Worm (Caenorhabditis elegans) whole organism, L4 larva: Measurements from ENCODE around the gene ctsa-1.2.
A peak's percentile ranks its signal among the peaks of the same experiment; 100 is the strongest.

Experiments
- D1046.2 ChIP-seq: fragments of 200-800 bp; sonication (Bioruptor generic); IDR thresholded peaks from 2 replicates; pipeline ENCODE4 v1.3.6; 2022; ENCODE audit warnings: missing genetic modification characterization, missing compliant biosample characterization
- F44E2.7 ChIP-seq: fragments of 200-800 bp; sonication (Bioruptor generic); IDR thresholded peaks from 2 replicates; pipeline ENCODE4 v2.1.2; 2022; ENCODE audit warnings: missing genetic modification characterization, missing compliant biosample characterization
- F49E8.2 ChIP-seq: sonication (generic microtip); optimal IDR thresholded peaks from 2 replicates; lab custom pipeline; 2016; ENCODE audit warnings: missing compliant biosample characterization, mild to moderate bottlenecking, missing genetic modification characterization, borderline replicate concordance
- T20F7.1 ChIP-seq: fragments of 200-800 bp; sonication (Bioruptor generic); optimal IDR thresholded peaks from 2 replicates; lab custom pipeline; 2018; ENCODE audit warnings: mild to moderate bottlenecking, missing genetic modification characterization, missing compliant biosample characterization
- Y48G9A.11 ChIP-seq: fragments of 200-800 bp; sonication (Bioruptor generic); IDR thresholded peaks from 2 replicates; pipeline ENCODE4 v1.3.6; 2022; ENCODE audit warnings: missing genetic modification reagents, missing genetic modification characterization, missing compliant biosample characterization
- ZK337.2 ChIP-seq: fragments of 200-800 bp; sonication (Bioruptor generic); IDR thresholded peaks from 2 replicates; pipeline ENCODE4 v1.3.6; 2022; ENCODE audit warnings: missing genetic modification reagents, missing genetic modification characterization, missing compliant biosample characterization
- aha-1 ChIP-seq: fragments of 150-350 bp; peaks from one replicate; lab custom pipeline; 2014; ENCODE audit warnings: missing biosample characterization, missing genetic modification characterization
- aly-2 ChIP-seq: sonication (generic microtip); optimal IDR thresholded peaks from 2 replicates; lab custom pipeline; 2018; ENCODE audit warnings: missing biosample characterization, missing genetic modification characterization
- ama-1 ChIP-seq: fragments of 150-350 bp; optimal IDR thresholded peaks from 2 replicates; lab custom pipeline; 2014; ENCODE audit warnings: inconsistent platforms, mixed read lengths
- arid-1 ChIP-seq: fragments of 200-800 bp; sonication (Bioruptor generic); conservative IDR thresholded peaks from 2 replicates; pipeline ENCODE4 v1.3.6; 2022; ENCODE audit warnings: missing genetic modification reagents, missing genetic modification characterization, missing compliant biosample characterization
- attf-4 ChIP-seq: sonication (generic microtip); optimal IDR thresholded peaks from 3 replicates; lab custom pipeline; 2017; ENCODE audit warnings: missing biosample characterization, missing genetic modification characterization
- ceh-28 ChIP-seq: fragments of 150-350 bp; optimal IDR thresholded peaks from 2 replicates; lab custom pipeline; 2014; ENCODE audit warnings: missing biosample characterization, missing genetic modification reagents, missing genetic modification characterization
- ceh-62 ChIP-seq: sonication (generic microtip); optimal IDR thresholded peaks from 2 replicates; lab custom pipeline; 2017; ENCODE audit warnings: missing biosample characterization, missing genetic modification characterization
- ceh-82 ChIP-seq: sonication (generic microtip); optimal IDR thresholded peaks from 2 replicates; lab custom pipeline; 2017; ENCODE audit warnings: missing biosample characterization, missing genetic modification characterization
- cey-2 ChIP-seq: sonication (generic microtip); optimal IDR thresholded peaks from 3 replicates; lab custom pipeline; 2017; ENCODE audit warnings: missing genetic modification characterization, mild to moderate bottlenecking, missing compliant biosample characterization, antibody characterized with exemption, borderline replicate concordance; ENCODE audit not compliant: insufficient read depth
- daf-16 ChIP-seq, 3 experiments: sonication (generic microtip); optimal IDR thresholded peaks; 2 replicates each; lab custom pipeline; 2016 to 2017; ENCODE audit warnings: missing genetic modification characterization in 3 of 3, missing genetic modification reagents in 3 of 3, mild to moderate bottlenecking in 2 of 3, missing compliant biosample characterization in 2 of 3, missing biosample characterization in 1 of 3, moderate library complexity in 1 of 3
- daf-19 ChIP-seq: fragments of 200-800 bp; sonication (Bioruptor generic); conservative IDR thresholded peaks from 2 replicates; pipeline ENCODE4 v1.3.6; 2022; ENCODE audit warnings: missing genetic modification characterization, missing compliant biosample characterization
- dmd-6 ChIP-seq: fragments of 200-800 bp; sonication (Bioruptor generic); IDR thresholded peaks from 2 replicates; pipeline ENCODE4 v1.3.6; 2022; ENCODE audit warnings: missing genetic modification reagents, missing genetic modification characterization, missing compliant biosample characterization
- dmd-8 ChIP-seq: fragments of 200-800 bp; sonication (Bioruptor generic); IDR thresholded peaks from 2 replicates; pipeline ENCODE4 v1.3.6; 2022; ENCODE audit warnings: missing genetic modification characterization, missing compliant biosample characterization
- dve-1 ChIP-seq: sonication (generic microtip); optimal IDR thresholded peaks from 2 replicates; lab custom pipeline; 2017; ENCODE audit warnings: antibody characterized with exemption, mild to moderate bottlenecking, missing genetic modification characterization, missing compliant biosample characterization; ENCODE audit not compliant: insufficient read depth
- egl-43 ChIP-seq: fragments of 200-800 bp; sonication (Bioruptor generic); IDR thresholded peaks from 2 replicates; pipeline ENCODE4 v1.3.6; 2022; ENCODE audit warnings: missing genetic modification reagents, missing genetic modification characterization, missing compliant biosample characterization
- hif-1 ChIP-seq, 2 experiments: sonication (generic microtip); optimal IDR thresholded peaks; 2 replicates each; lab custom pipeline; 2016 to 2017; ENCODE audit warnings: missing compliant biosample characterization in 2 of 2, missing genetic modification characterization in 2 of 2, missing genetic modification reagents in 2 of 2, missing genotype in 2 of 2, mild to moderate bottlenecking in 1 of 2
- hlh-30 ChIP-seq: sonication (generic microtip); optimal IDR thresholded peaks from 2 replicates; lab custom pipeline; 2017; ENCODE audit warnings: antibody characterized with exemption, mild to moderate bottlenecking, missing genetic modification characterization, missing compliant biosample characterization; ENCODE audit not compliant: insufficient read depth
- lim-7 ChIP-seq: fragments of 200-800 bp; sonication (Bioruptor generic); IDR thresholded peaks from 2 replicates; pipeline ENCODE4 v1.3.6; 2022; ENCODE audit warnings: missing genetic modification characterization, missing compliant biosample characterization
- lsy-2 ChIP-seq, 2 experiments: fragments of 150-350 bp in 1 of 2; sonication (generic microtip) in 1 of 2; optimal IDR thresholded peaks; 2 replicates each; lab custom pipeline; 2014 to 2017; ENCODE audit warnings: missing biosample characterization in 2 of 2, missing genetic modification characterization in 2 of 2
- madf-5 ChIP-seq, 2 experiments: fragments of 200-800 bp; sonication (Bioruptor generic); IDR thresholded peaks; 2 replicates each; pipeline ENCODE4 v1.3.6; 2022; ENCODE audit warnings: missing compliant biosample characterization in 2 of 2, missing genetic modification characterization in 2 of 2
- mdl-1 ChIP-seq, 2 experiments: fragments of 150-350 bp in 1 of 2; sonication (generic microtip) in 1 of 2; optimal IDR thresholded peaks; 2 replicates each; lab custom pipeline; 2014 to 2017; ENCODE audit warnings: missing biosample characterization in 2 of 2, missing genetic modification characterization in 2 of 2
- mdt-29 ChIP-seq: fragments of 200-800 bp; sonication (Bioruptor generic); IDR thresholded peaks from 2 replicates; pipeline ENCODE4 v1.3.6; 2022; ENCODE audit warnings: missing genetic modification reagents, missing genetic modification characterization, missing compliant biosample characterization
- mxl-2 ChIP-seq: fragments of 200-800 bp; sonication (Bioruptor generic); conservative IDR thresholded peaks from 2 replicates; pipeline ENCODE4 v1.3.6; 2022; ENCODE audit warnings: missing genetic modification reagents, missing genetic modification characterization, missing compliant biosample characterization
- nhr-102 ChIP-seq: sonication (generic microtip); optimal IDR thresholded peaks from 2 replicates; lab custom pipeline; 2016; ENCODE audit warnings: mild to moderate bottlenecking, missing genetic modification characterization, moderate library complexity, missing compliant biosample characterization
- nhr-11 ChIP-seq: fragments of 150-350 bp; optimal IDR thresholded peaks from 2 replicates; lab custom pipeline; 2014; ENCODE audit warnings: missing biosample characterization, missing genetic modification characterization
- nhr-25 ChIP-seq: sonication (generic microtip); optimal IDR thresholded peaks from 2 replicates; lab custom pipeline; 2017; ENCODE audit warnings: missing genetic modification characterization, mild to moderate bottlenecking, missing compliant biosample characterization, antibody characterized with exemption, moderate library complexity, borderline replicate concordance; ENCODE audit not compliant: insufficient read depth
- nhr-28 ChIP-seq: fragments of 150-350 bp; optimal IDR thresholded peaks from 2 replicates; lab custom pipeline; 2014; ENCODE audit warnings: missing biosample characterization, missing genetic modification characterization
- nhr-41 ChIP-seq: fragments of 200-800 bp; sonication (Bioruptor generic); IDR thresholded peaks from 2 replicates; pipeline ENCODE4 v1.3.6; 2022; ENCODE audit warnings: missing genetic modification reagents, missing genetic modification characterization, missing compliant biosample characterization
- nhr-42 ChIP-seq: fragments of 200-800 bp; sonication (Bioruptor generic); IDR thresholded peaks from 2 replicates; pipeline ENCODE4 v1.3.6; 2022; ENCODE audit warnings: missing genetic modification characterization, missing compliant biosample characterization
- nhr-48 ChIP-seq: sonication (generic microtip); optimal IDR thresholded peaks from 2 replicates; lab custom pipeline; 2016; ENCODE audit warnings: mild to moderate bottlenecking, missing genetic modification characterization, missing compliant biosample characterization
- pha-4 ChIP-seq, 2 experiments: fragments of 150-350 bp in 1 of 2; fragments of 200-800 bp in 1 of 2; sonication (Bioruptor generic) in 1 of 2; IDR thresholded peaks in 1 of 2; optimal IDR thresholded peaks in 1 of 2; 2 replicates each; pipeline versions ENCODE4 v1.3.6 to Lab custom; 2014 to 2022; ENCODE audit warnings: missing genetic modification characterization in 2 of 2, missing genetic modification reagents in 2 of 2, missing biosample characterization in 1 of 2, missing compliant biosample characterization in 1 of 2
- php-3 ChIP-seq: fragments of 200-800 bp; sonication (Bioruptor generic); IDR thresholded peaks from 2 replicates; pipeline ENCODE4 v1.3.6; 2022; ENCODE audit warnings: missing genetic modification reagents, missing genetic modification characterization, missing compliant biosample characterization
- pqm-1 ChIP-seq: sonication (generic microtip); optimal IDR thresholded peaks from 2 replicates; lab custom pipeline; 2017; ENCODE audit warnings: missing biosample characterization, missing genetic modification characterization
- rbr-2 ChIP-seq: sonication (generic microtip); optimal IDR thresholded peaks from 2 replicates; lab custom pipeline; 2016; ENCODE audit warnings: missing genotype, missing genetic modification characterization, missing compliant biosample characterization
- saeg-2 ChIP-seq: fragments of 200-800 bp; sonication (Bioruptor generic); IDR thresholded peaks from 2 replicates; pipeline ENCODE4 v1.3.6; 2022; ENCODE audit warnings: missing genetic modification reagents, missing genetic modification characterization, missing compliant biosample characterization
- sdz-12 ChIP-seq: fragments of 200-800 bp; sonication (Bioruptor generic); optimal IDR thresholded peaks from 2 replicates; lab custom pipeline; 2018; ENCODE audit warnings: mild to moderate bottlenecking, missing genetic modification characterization, missing compliant biosample characterization
- set-16 ChIP-seq: fragments of 200-800 bp; sonication (Bioruptor generic); IDR thresholded peaks from 2 replicates; pipeline ENCODE4 v1.3.6; 2022; ENCODE audit warnings: missing genetic modification reagents, missing genetic modification characterization, missing compliant biosample characterization
- skn-1 ChIP-seq: fragments of 150-350 bp; optimal IDR thresholded peaks from 2 replicates; lab custom pipeline; 2014; ENCODE audit warnings: missing biosample characterization, missing genetic modification characterization
- snpc-1.2 ChIP-seq: fragments of 200-800 bp; sonication (Bioruptor generic); IDR thresholded peaks from 2 replicates; pipeline ENCODE4 v1.3.6; 2022; ENCODE audit warnings: missing genetic modification reagents, missing genetic modification characterization, missing compliant biosample characterization
- snpc-4 ChIP-seq: fragments of 150-350 bp; optimal IDR thresholded peaks from 2 replicates; lab custom pipeline; 2014; ENCODE audit warnings: missing biosample characterization, missing genetic modification characterization
- spr-3 ChIP-seq: fragments of 200-800 bp; sonication (Bioruptor generic); optimal IDR thresholded peaks from 2 replicates; lab custom pipeline; 2018; ENCODE audit warnings: mild to moderate bottlenecking, missing genetic modification characterization, missing compliant biosample characterization
- unc-39 ChIP-seq: sonication (generic microtip); optimal IDR thresholded peaks from 2 replicates; lab custom pipeline; 2017; ENCODE audit warnings: missing biosample characterization, missing genetic modification characterization
- zag-1 ChIP-seq: fragments of 150-350 bp; optimal IDR thresholded peaks from 2 replicates; lab custom pipeline; 2014; ENCODE audit warnings: missing biosample characterization, missing genetic modification characterization
- zfp-2 ChIP-seq: sonication (generic microtip); optimal IDR thresholded peaks from 2 replicates; lab custom pipeline; 2016; ENCODE audit warnings: mild to moderate bottlenecking, missing genetic modification characterization, missing compliant biosample characterization
- ztf-11 ChIP-seq: fragments of 150-350 bp; optimal IDR thresholded peaks from 2 replicates; lab custom pipeline; 2014; ENCODE audit warnings: missing biosample characterization, missing genetic modification characterization

Gene ctsa-1.2

DNA sequence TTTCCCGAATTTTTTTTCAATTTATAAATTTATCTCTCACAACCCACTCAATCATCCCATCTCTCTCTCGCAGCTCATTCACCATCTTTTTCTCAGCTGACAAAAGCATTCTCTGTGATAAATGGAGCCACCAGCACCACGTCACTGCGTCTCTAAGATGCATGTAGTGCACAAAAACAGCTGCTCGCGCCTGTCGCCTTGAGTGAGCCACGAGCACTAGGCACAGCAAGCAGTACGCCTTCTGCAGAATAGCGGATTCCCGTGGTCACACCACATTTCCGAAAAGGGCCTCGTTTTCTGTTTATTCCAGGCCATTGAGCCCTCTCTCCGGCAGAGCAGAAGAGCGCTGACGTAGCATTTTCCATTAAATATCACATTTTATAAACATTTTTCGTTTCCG is 25.6 kb upstream of the ctsa-1.2 start, which contains the start of gene F13D12.10 (continued):
- TF ChIP-seq sdz-12 (GFP tag; lab: Kevin White, UChicago): no peak
- no peak for TF ChIP-seq saeg-2 (GFP tag; lab: Robert Waterston, UW)
- TF ChIP-seq arid-1: no peak
- TF ChIP-seq dmd-8 (GFP tag; lab: Robert Waterston, UW): no peak
- TF ChIP-seq set-16 (GFP tag; lab: Robert Waterston, UW): peak; percentile 49
- TF ChIP-seq daf-19 (GFP tag; lab: Robert Waterston, UW): no peak
- TF ChIP-seq lim-7: no peak
- peak in 1 of 2 experiments; percentile 21 for TF ChIP-seq lsy-2 (tag; optimal IDR thresholded peaks at IDR 0.05; lab: Kevin White, UChicago)
- no peak for TF ChIP-seq madf-5 (GFP tag; IDR thresholded peaks at IDR 0.05; lab: Robert Waterston, UW)
- TF ChIP-seq zag-1: no peak
- TF ChIP-seq ceh-82 (tag; lab: Kevin White, UChicago): no peak
- TF ChIP-seq unc-39 (tag; lab: Kevin White, UChicago): no peak
- no peak for TF ChIP-seq skn-1 (tag; lab: Kevin White, UChicago)
- peak; percentile 31 for TF ChIP-seq aha-1
- no peak for TF ChIP-seq rbr-2 (tag; lab: Kevin White, UChicago)
- TF ChIP-seq F49E8.2 (tag; lab: Kevin White, UChicago): no peak
- TF ChIP-seq hlh-30 (tag; lab: Kevin White, UChicago): peak; percentile 62
- no peak for TF ChIP-seq ama-1 (lab: Kevin White, UChicago)
- TF ChIP-seq snpc-1.2 (GFP tag; lab: Robert Waterston, UW): no peak
- TF ChIP-seq nhr-11 (tag; lab: Kevin White, UChicago): peak; percentile 59
- no peak for TF ChIP-seq spr-3 (GFP tag; lab: Kevin White, UChicago)
- TF ChIP-seq egl-43 (GFP tag; lab: Robert Waterston, UW): no peak
- no peak for TF ChIP-seq ZK337.2 (GFP tag; lab: Robert Waterston, UW)
- peak in 1 of 2 experiments; percentile 27 for TF ChIP-seq mdl-1 (tag; optimal IDR thresholded peaks at IDR 0.05; lab: Kevin White, UChicago)
- TF ChIP-seq F44E2.7 (GFP tag; lab: Robert Waterston, UW): no peak
- no peak for TF ChIP-seq nhr-48 (tag; lab: Kevin White, UChicago)
- TF ChIP-seq nhr-102 (tag; lab: Kevin White, UChicago): no peak
- TF ChIP-seq nhr-42 (GFP tag; lab: Robert Waterston, UW): no peak
- no peak for TF ChIP-seq nhr-25
- TF ChIP-seq php-3 (GFP tag; lab: Robert Waterston, UW): no peak
- TF ChIP-seq mxl-2: no peak
- TF ChIP-seq pqm-1 (tag; lab: Kevin White, UChicago): no peak
- TF ChIP-seq cey-2 (tag; lab: Kevin White, UChicago): no peak
- no peak; the same call in 1 of the 2 replicates for TF ChIP-seq dmd-6 (GFP tag; lab: Robert Waterston, UW)
- TF ChIP-seq mdt-29: no peak
- no peak for TF ChIP-seq D1046.2 (GFP tag; lab: Robert Waterston, UW)
- no peak for TF ChIP-seq T20F7.1
- TF ChIP-seq zfp-2: no peak
- no peak for TF ChIP-seq dve-1
- no peak for TF ChIP-seq Y48G9A.11 (GFP tag; lab: Robert Waterston, UW)
- no peak for TF ChIP-seq pha-4 (GFP tag; IDR thresholded peaks at IDR 0.05; lab: Robert Waterston, UW)
- TF ChIP-seq pha-4 (tag; optimal IDR thresholded peaks at IDR 0.05; lab: Kevin White, UChicago): no peak
- TF ChIP-seq aly-2: no peak
- TF ChIP-seq attf-4 (tag; lab: Kevin White, UChicago): no peak
- TF ChIP-seq ceh-28 (tag; lab: Kevin White, UChicago): no peak
- no peak for TF ChIP-seq nhr-41 (GFP tag; lab: Robert Waterston, UW)
- no peak for TF ChIP-seq ceh-62 (tag; lab: Kevin White, UChicago)
- no peak for TF ChIP-seq snpc-4 (tag; lab: Kevin White, UChicago)
- TF ChIP-seq nhr-28 (tag; lab: Kevin White, UChicago): no peak
- peak in 1 of 2 experiments; percentile 34 for TF ChIP-seq hif-1 (tag; optimal IDR thresholded peaks at IDR 0.05; lab: Kevin White, UChicago)
- TF ChIP-seq daf-16 (GFP tag; optimal IDR thresholded peaks at IDR 0.05; lab: Kevin White, UChicago): peak in 1 of 2 experiments; percentile 60
- no peak for TF ChIP-seq daf-16 (tag; optimal IDR thresholded peaks at IDR 0.05; lab: Kevin White, UChicago)
- TF ChIP-seq ztf-11 (tag; lab: Kevin White, UChicago): no peak
